Worm (Caenorhabditis elegans): ENCODE data around the gene fbxa-105.

Gene fbxa-105

ce11 chrV:7403501-7403900 is 11.7 kb upstream of the fbxa-105 start:
- TF ChIP-seq ref-2 (tag; optimal IDR thresholded peaks at IDR 0.05) = no peak
- TF ChIP-seq gmeb-2 (tag; optimal IDR thresholded peaks at IDR 0.05) = no peak
- no peak for TF ChIP-seq hlh-6 (tag; optimal IDR thresholded peaks at IDR 0.05)
- TF ChIP-seq ceh-24 (tag; optimal IDR thresholded peaks at IDR 0.05) = no peak
- no peak for TF ChIP-seq hlh-15 (tag; optimal IDR thresholded peaks at IDR 0.05)
- no peak for TF ChIP-seq pag-3 (tag; optimal IDR thresholded peaks at IDR 0.05; ENCODE audit: borderline replicate concordance)
- TF ChIP-seq ceh-19 (GFP tag; optimal IDR thresholded peaks at IDR 0.05) = no peak
- no peak for TF ChIP-seq unc-86 (tag; optimal IDR thresholded peaks at IDR 0.05)
- TF ChIP-seq K02D7.2 (tag; optimal IDR thresholded peaks at IDR 0.05) = no peak
- no peak for TF ChIP-seq rnt-1 (tag; optimal IDR thresholded peaks at IDR 0.05)
- no peak for TF ChIP-seq C08G9.2 (tag; optimal IDR thresholded peaks at IDR 0.05)
- TF ChIP-seq pha-4 (tag; optimal IDR thresholded peaks at IDR 0.05) = no peak
- TF ChIP-seq elt-4 (tag; optimal IDR thresholded peaks at IDR 0.05) = no peak
- TF ChIP-seq tbx-2 (tag; optimal IDR thresholded peaks at IDR 0.05) = no peak
- no peak for TF ChIP-seq ahr-1 (tag; optimal IDR thresholded peaks at IDR 0.05)
- no peak for TF ChIP-seq ceh-34 (tag; optimal IDR thresholded peaks at IDR 0.05)
- TF ChIP-seq ceh-31 (tag; optimal IDR thresholded peaks at IDR 0.05) = no peak

ce11 chrV:7402355-7402754 is 10.5 kb upstream of the fbxa-105 start, which contains the start of gene srj-13:
Gene srj-13 (plus strand): TSS chrV:7402655.
- TF ChIP-seq ceh-30 (tag; optimal IDR thresholded peaks at IDR 0.05) (no peak), nfya-1 (tag; optimal IDR thresholded peaks at IDR 0.05) (no peak), hlh-8 (tag; optimal IDR thresholded peaks at IDR 0.05) (no peak), lin-11 (tag; optimal IDR thresholded peaks at IDR 0.05) (no peak), syd-9 (tag; optimal IDR thresholded peaks at IDR 0.05) (no peak), ama-1 (optimal IDR thresholded peaks at IDR 0.05) (no peak), elt-2 (tag; optimal IDR thresholded peaks at IDR 0.05) (no peak), fkh-6 (tag; optimal IDR thresholded peaks at IDR 0.05) (no peak), dmd-4 (tag; optimal IDR thresholded peaks at IDR 0.05; ENCODE audit: borderline replicate concordance) (no peak), pqm-1 (tag; optimal IDR thresholded peaks at IDR 0.05) (no peak), hlh-6 (tag; optimal IDR thresholded peaks at IDR 0.05) (no peak), ceh-45 (GFP tag; IDR thresholded peaks at IDR 0.05) (no peak), hlh-15 (tag; optimal IDR thresholded peaks at IDR 0.05) (no peak)

ce11 chrV:7400588-7400987 is 8.8 kb upstream of the fbxa-105 start, which contains the start of gene srx-60:
Gene srx-60 (plus strand): TSS chrV:7400888.
- TF ChIP-seq nhr-232 (tag; optimal IDR thresholded peaks at IDR 0.05) (no peak), hlh-13 (GFP tag; optimal IDR thresholded peaks at IDR 0.05) (no peak), ceh-24 (tag; optimal IDR thresholded peaks at IDR 0.05) (no peak), unc-3 (GFP tag; conservative IDR thresholded peaks at IDR 0.05) (no peak), unc-3 (tag; optimal IDR thresholded peaks at IDR 0.05) (no peak), ceh-30 (tag; optimal IDR thresholded peaks at IDR 0.05) (no peak), dmd-4 (tag; optimal IDR thresholded peaks at IDR 0.05; ENCODE audit: borderline replicate concordance) (no peak), hlh-6 (tag; optimal IDR thresholded peaks at IDR 0.05) (no peak), eyg-1 (tag; optimal IDR thresholded peaks at IDR 0.05) (no peak), lin-11 (tag; optimal IDR thresholded peaks at IDR 0.05) (no peak), unc-55 (GFP tag; optimal IDR thresholded peaks at IDR 0.05) (no peak), ceh-18 (tag; optimal IDR thresholded peaks at IDR 0.05) (no peak), fkh-6 (tag; optimal IDR thresholded peaks at IDR 0.05) (no peak), T23F11.4 (GFP tag; optimal IDR thresholded peaks at IDR 0.05) (no peak), pag-3 (tag; optimal IDR thresholded peaks at IDR 0.05; ENCODE audit: borderline replicate concordance) (no peak)

ce11 chrV:7400095-7400494 is 8.3 kb upstream of the fbxa-105 start, which contains the start of gene cnc-9:
Gene cnc-9 (minus strand): TSS chrV:7400195.
- TF ChIP-seq ceh-6 (GFP tag; optimal IDR thresholded peaks at IDR 0.05) = no peak
- no peak for TF ChIP-seq rnt-1 (tag; optimal IDR thresholded peaks at IDR 0.05)
- no peak for TF ChIP-seq fkh-10 (GFP tag; optimal IDR thresholded peaks at IDR 0.05)
- TF ChIP-seq K02D7.2 (tag; optimal IDR thresholded peaks at IDR 0.05) = no peak
- TF ChIP-seq ceh-45 (GFP tag; IDR thresholded peaks at IDR 0.05) = no peak
